Worm (Caenorhabditis elegans): ENCODE data around the gene fbxa-43.
"Not testable (repeated sequence)": the region's sequence is repeated elsewhere in the genome, so short reads cannot be mapped to it uniquely, and the experiment has no call there.

fbxa-43 gene

DNA sequence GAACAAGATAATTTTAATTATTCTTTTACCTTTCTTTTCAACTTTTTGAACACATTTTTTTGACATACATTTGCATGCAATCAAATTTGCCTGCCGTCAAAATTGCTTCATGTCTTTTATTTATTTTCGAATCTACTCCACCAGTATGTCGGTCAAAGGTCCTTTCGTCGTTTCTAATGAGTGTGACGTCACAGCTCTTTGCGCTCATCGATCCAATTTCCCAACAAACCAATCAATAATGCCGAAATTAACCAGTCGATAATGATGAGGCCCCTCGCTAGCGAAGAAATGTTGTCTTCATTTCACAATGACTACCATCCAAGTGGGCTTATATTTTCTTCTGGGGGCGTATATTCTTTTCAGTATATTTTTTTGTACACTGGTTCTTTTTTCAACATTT is 4.2 kb upstream of the fbxa-43 start, which contains the start of gene Y54F10BM.6:
Gene Y54F10BM.6, plus strand, starts transcription at position 301 of the 400 bp plus-strand sequence.
- no peak for TF ChIP-seq lsl-1 (GFP tag; optimal IDR thresholded peaks at IDR 0.05)
- TF ChIP-seq tbx-9 (tag; optimal IDR thresholded peaks at IDR 0.05; ENCODE audit: borderline replicate concordance) = no peak
- no peak for TF ChIP-seq F37B4.10 (GFP tag; IDR thresholded peaks at IDR 0.05)
- TF ChIP-seq ztf-25 (GFP tag; IDR thresholded peaks at IDR 0.05) = no peak
- TF ChIP-seq F10E7.11 (tag; optimal IDR thresholded peaks at IDR 0.05) = no peak
- TF ChIP-seq C17E4.6 (GFP tag; IDR thresholded peaks at IDR 0.05) = no peak
- no peak for TF ChIP-seq F39B2.1 (GFP tag; IDR thresholded peaks at IDR 0.05)
- no peak for TF ChIP-seq bed-2 (GFP tag; IDR thresholded peaks at IDR 0.05)
- no peak for TF ChIP-seq efl-1 (GFP tag; optimal IDR thresholded peaks at IDR 0.05)
- TF ChIP-seq hmg-1.2 (GFP tag; IDR thresholded peaks at IDR 0.05) = no peak
- TF ChIP-seq rec-8 (tag; optimal IDR thresholded peaks at IDR 0.05) = no peak

ce11 chrIII:2261353-2261752 is 2.6 kb upstream of the fbxa-43 start, which contains the start of gene fbxa-42:
Gene fbxa-42 (minus strand): TSS chrIII:2261453.
- TF ChIP-seq zfh-2 (GFP tag; conservative IDR thresholded peaks at IDR 0.05); F57C9.4 (tag; optimal IDR thresholded peaks at IDR 0.05); F10E7.11 (tag; optimal IDR thresholded peaks at IDR 0.05): not testable (repeated sequence)

DNA sequence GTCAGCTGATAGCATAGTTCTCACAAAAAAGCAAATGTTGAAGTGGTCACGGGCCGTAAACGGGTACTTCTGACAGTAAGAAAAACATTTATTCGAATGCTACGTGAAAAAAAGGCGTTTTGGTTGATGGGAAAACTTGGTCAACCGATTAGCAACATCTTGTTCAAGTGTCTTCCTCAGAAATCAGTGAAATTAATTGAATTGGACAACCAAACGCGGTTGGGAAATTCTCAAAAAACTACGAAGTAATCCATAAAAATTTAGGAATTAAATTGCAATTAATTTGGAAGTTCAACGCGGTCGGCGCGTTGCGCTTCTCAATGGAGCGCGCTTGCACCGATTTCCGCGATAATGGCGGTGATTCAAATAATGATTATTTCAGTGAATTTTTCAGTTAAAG is 566 bp upstream of the fbxa-43 start:
- TF ChIP-seq aptf-2 (GFP tag; conservative IDR thresholded peaks at IDR 0.05) (no peak), Y56A3A.18 (GFP tag; IDR thresholded peaks at IDR 0.05) (no peak), Y53G8AR.9 (GFP tag; conservative IDR thresholded peaks at IDR 0.05) (no peak), Y53F4B.3 (GFP tag; IDR thresholded peaks at IDR 0.05) (no peak), egl-18 (GFP tag; IDR thresholded peaks at IDR 0.05) (no peak), hmg-20 (GFP tag; IDR thresholded peaks at IDR 0.05) (no peak), snpc-1.3 (tag; optimal IDR thresholded peaks at IDR 0.05; ENCODE audit: insufficient read depth) (no peak), dpl-1 (GFP tag; optimal IDR thresholded peaks at IDR 0.05) (no peak), die-1 (tag; optimal IDR thresholded peaks at IDR 0.05) (no peak), nhr-80 (tag; optimal IDR thresholded peaks at IDR 0.05) (no peak), unc-130 (GFP tag; optimal IDR thresholded peaks at IDR 0.05) (no peak), Y79H2A.3 (GFP tag; conservative IDR thresholded peaks at IDR 0.05) (no peak)

ce11 chrIII:2255522-2255921 is 3.2 kb downstream of the fbxa-43 start, which contains the start of gene fbxa-71:
Gene fbxa-71 (plus strand): TSS chrIII:2255822.
- TF ChIP-seq tlf-1 (GFP tag; optimal IDR thresholded peaks at IDR 0.05) (no peak), ama-1 (optimal IDR thresholded peaks at IDR 0.05) (no peak), ama-1 (GFP tag; optimal IDR thresholded peaks at IDR 0.05) (no peak), rec-8 (tag; optimal IDR thresholded peaks at IDR 0.05) (no peak), ceh-40 (GFP tag; IDR thresholded peaks at IDR 0.05) (no peak), dpl-1 (GFP tag; optimal IDR thresholded peaks at IDR 0.05) (no peak), egl-44 (GFP tag; IDR thresholded peaks at IDR 0.05) (no peak), nfya-2 (GFP tag; IDR thresholded peaks at IDR 0.05) (no peak), attf-6 (GFP tag; IDR thresholded peaks at IDR 0.05) (no peak), die-1 (tag; optimal IDR thresholded peaks at IDR 0.05) (no peak), unc-130 (GFP tag; optimal IDR thresholded peaks at IDR 0.05) (no peak), ceh-79 (tag; optimal IDR thresholded peaks at IDR 0.05) (no peak), hlh-26 (GFP tag; conservative IDR thresholded peaks at IDR 0.05) (no peak), cebp-2 (GFP tag; IDR thresholded peaks at IDR 0.05) (no peak), F52B5.7 (tag; optimal IDR thresholded peaks at IDR 0.05) (no peak), ets-4 (GFP tag; optimal IDR thresholded peaks at IDR 0.05) (no peak), sptf-2 (GFP tag; optimal IDR thresholded peaks at IDR 0.05) (no peak), snpc-1.3 (tag; optimal IDR thresholded peaks at IDR 0.05; ENCODE audit: insufficient read depth) (no peak), tbp1 (GFP tag; optimal IDR thresholded peaks at IDR 0.05) (no peak), efl-1 (GFP tag; optimal IDR thresholded peaks at IDR 0.05) (no peak), ceh-100 (GFP tag; IDR thresholded peaks at IDR 0.05) (no peak)

Measured in whole organism, young adult.